Worm (Caenorhabditis elegans): ENCODE results near the gene met-2.

The met-2 gene

DNA sequence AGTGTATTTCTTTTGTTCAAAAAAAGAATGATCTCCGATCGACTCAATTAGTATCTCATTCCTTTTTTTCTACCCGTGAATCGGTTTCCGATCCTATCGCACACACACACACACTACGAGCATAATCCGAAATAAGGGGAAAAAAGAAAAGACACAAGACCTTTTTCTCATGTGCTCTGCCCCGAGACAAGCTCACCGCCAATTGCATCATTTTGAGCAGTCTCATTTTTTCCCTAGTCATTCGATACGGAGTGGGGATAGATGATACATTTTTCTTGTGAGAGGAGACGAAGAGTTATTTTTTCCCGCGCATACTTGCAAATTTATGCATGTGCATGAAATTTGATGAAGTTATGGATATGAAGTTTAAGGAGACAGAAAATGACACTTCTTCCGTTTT, 17.2 kb downstream of the met-2 start:
- peak; percentile 71 for TF ChIP-seq nfya-1 (tag; optimal IDR thresholded peaks at IDR 0.05; ENCODE audit: insufficient read depth)
- no peak for TF ChIP-seq elt-1 (tag; optimal IDR thresholded peaks at IDR 0.05)
- TF ChIP-seq snpc-4 (tag; optimal IDR thresholded peaks at IDR 0.05): no peak
- TF ChIP-seq tbx-2 (tag; optimal IDR thresholded peaks at IDR 0.05): peak; percentile 10
- peak; percentile 29 for TF ChIP-seq fkh-10 (GFP tag; optimal IDR thresholded peaks at IDR 0.05)
- TF ChIP-seq hmg-11 (tag; optimal IDR thresholded peaks at IDR 0.05): peak; percentile 38
- TF ChIP-seq lin-39 (tag; optimal IDR thresholded peaks at IDR 0.05): peak; percentile 50

DNA sequence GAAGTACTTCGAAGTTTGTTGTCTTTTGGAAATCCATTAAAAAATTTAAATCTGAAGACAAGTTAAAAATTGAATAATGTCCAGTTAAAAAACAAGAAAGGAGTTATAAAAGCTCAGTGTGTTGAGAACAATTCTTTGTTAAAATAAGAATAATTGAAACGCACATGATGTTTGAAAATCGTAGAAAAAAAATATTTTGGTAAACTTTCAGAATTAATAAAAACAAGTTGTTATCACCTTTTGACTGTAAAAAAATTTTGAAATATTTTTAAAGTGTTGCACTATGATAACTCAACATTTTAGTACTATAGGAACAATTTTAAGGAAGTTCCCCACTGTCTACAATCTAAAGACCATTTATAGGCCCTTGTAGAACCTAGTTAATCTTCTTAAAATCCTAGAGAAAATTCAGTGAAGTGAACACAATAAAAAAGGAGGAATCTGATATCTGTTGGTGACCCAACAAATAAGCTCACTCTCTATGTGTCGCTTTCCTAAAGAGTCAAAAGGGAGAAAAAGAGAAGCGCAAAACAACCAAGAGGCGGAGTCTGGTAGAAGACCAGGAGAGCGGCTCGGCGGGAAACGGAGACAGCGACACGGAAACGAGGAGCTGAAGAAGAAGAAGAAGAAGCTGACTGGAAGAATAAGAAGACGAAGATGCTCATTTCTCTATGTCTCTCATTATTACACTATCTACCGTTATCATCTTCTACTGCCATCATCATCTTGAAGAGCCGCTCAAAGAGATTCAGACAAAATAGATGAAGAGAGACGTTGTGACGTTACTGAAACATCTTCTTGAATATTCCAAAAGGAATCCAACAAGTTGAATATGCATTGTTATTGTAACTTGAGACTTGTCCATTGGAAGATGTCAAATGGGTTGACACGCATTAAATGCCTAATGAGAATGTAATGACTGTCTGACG, 19.5 kb downstream of the met-2 start, which contains the start of gene ZK353.10:
Gene ZK353.10, minus strand, starts transcription at position 51 of the 929 bp plus-strand sequence.
- TF ChIP-seq lin-15B (tag; optimal IDR thresholded peaks at IDR 0.05) (peak; percentile 7), skn-1 (tag; optimal IDR thresholded peaks at IDR 0.05) (peak; percentile 39), lin-39 (tag; optimal IDR thresholded peaks at IDR 0.05) (peak; percentile 10), unc-39 (tag; optimal IDR thresholded peaks at IDR 0.05) (no peak)

DNA sequence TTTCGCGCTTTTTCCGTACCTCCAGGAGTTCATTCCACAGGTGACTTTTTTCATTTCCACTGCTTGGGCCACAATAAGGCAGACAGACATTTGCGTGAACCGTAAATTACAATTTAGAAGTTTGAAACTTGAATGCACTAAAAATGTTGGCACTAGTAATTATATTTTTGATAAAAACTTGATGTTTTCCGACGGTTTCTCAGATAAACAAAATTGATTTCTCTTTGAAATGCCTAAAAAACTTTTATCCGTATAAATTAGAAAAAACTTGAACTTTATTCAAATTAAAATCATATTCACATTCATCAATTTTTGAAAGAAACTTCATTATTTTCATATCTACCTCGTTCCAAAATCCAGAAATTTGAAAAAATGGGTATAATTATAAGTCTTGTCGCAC, 20.6 kb downstream of the met-2 start, which contains the start of gene ZK353.3:
Gene ZK353.3, plus strand, starts transcription at position 301 of the 400 bp plus-strand sequence.
- TF ChIP-seq nhr-77 (tag; optimal IDR thresholded peaks at IDR 0.05): no peak
- TF ChIP-seq elt-3 (tag; optimal IDR thresholded peaks at IDR 0.05): no peak
- TF ChIP-seq snpc-4 (tag; optimal IDR thresholded peaks at IDR 0.05): no peak
- no peak for TF ChIP-seq nhr-237 (tag; optimal IDR thresholded peaks at IDR 0.05)
- no peak for TF ChIP-seq nhr-76 (tag; optimal IDR thresholded peaks at IDR 0.05)
- TF ChIP-seq elt-2 (tag; optimal IDR thresholded peaks at IDR 0.05): no peak
- no peak for TF ChIP-seq ztf-11 (tag; optimal IDR thresholded peaks at IDR 0.05)
- TF ChIP-seq pha-4 (tag; optimal IDR thresholded peaks at IDR 0.05): no peak
- no peak for TF ChIP-seq nhr-23 (tag; optimal IDR thresholded peaks at IDR 0.05)
- TF ChIP-seq egl-27 (tag; optimal IDR thresholded peaks at IDR 0.05): no peak
- no peak for TF ChIP-seq lin-39 (tag; optimal IDR thresholded peaks at IDR 0.05)
- TF ChIP-seq nfya-1 (tag; optimal IDR thresholded peaks at IDR 0.05; ENCODE audit: insufficient read depth): no peak
- no peak for TF ChIP-seq nhr-43 (tag; optimal IDR thresholded peaks at IDR 0.05; ENCODE audit: poor library complexity, severe bottlenecking)
- no peak for TF ChIP-seq lsy-12 (tag; optimal IDR thresholded peaks at IDR 0.05)
- TF ChIP-seq mdl-1 (tag; optimal IDR thresholded peaks at IDR 0.05): no peak
- TF ChIP-seq hmg-11 (tag; optimal IDR thresholded peaks at IDR 0.05): no peak
- no peak for TF ChIP-seq ceh-9 (tag; optimal IDR thresholded peaks at IDR 0.05)

DNA sequence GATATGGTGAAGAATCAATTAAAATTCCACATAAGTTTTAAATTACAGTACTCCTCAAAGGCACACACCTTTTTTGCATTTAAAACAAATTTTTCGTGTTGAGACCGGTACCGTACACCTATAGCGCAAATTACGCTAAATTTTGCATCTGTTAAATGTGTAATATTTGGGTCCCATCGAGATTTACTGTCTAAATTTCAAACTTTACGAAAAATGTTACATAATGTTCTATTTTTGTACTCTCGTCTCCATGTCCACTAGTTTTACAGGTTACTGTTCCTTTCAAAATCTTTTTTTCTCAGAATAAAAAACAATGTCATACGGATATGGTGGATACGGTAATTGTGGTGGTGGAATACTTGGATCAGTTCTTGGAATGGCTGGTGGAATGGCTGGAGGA, 23.3 kb downstream of the met-2 start, which contains the start of gene ZK353.2:
Gene ZK353.2, plus strand, starts transcription at position 301 of the 400 bp plus-strand sequence.
- TF ChIP-seq ama-1 (optimal IDR thresholded peaks at IDR 0.05): no peak
- no peak for TF ChIP-seq egl-5 (tag; optimal IDR thresholded peaks at IDR 0.05)
- TF ChIP-seq lsy-12 (tag; optimal IDR thresholded peaks at IDR 0.05): no peak
- no peak for TF ChIP-seq nhr-67 (tag; optimal IDR thresholded peaks at IDR 0.05)
- TF ChIP-seq nhr-77 (tag; optimal IDR thresholded peaks at IDR 0.05): no peak
- TF ChIP-seq elt-2 (tag; optimal IDR thresholded peaks at IDR 0.05): no peak
- TF ChIP-seq aly-2 (tag; optimal IDR thresholded peaks at IDR 0.05): no peak

DNA sequence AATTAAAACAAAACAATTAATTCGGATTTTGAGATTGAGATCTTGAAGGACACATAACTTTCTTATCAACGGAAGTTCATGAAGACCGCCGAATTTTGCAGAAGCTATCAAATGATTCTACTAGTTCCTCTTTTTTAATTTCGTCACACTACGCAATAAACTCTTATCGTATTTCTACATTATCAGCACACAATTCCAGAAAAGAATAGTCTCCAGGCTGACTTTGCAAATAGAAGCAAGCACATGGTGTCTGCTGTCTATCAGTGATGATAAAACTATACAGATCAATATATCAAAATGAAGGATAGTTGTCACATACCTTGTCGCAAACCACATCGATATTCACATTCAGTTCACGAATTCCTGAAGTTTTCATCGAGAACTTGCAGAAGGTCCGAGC, 25.4 kb downstream of the met-2 start:
- TF ChIP-seq skn-1 (tag; optimal IDR thresholded peaks at IDR 0.05) (peak; percentile 13), nfya-1 (tag; optimal IDR thresholded peaks at IDR 0.05; ENCODE audit: insufficient read depth) (peak; percentile 5), sea-2 (GFP tag; optimal IDR thresholded peaks at IDR 0.05) (no peak), elt-2 (tag; optimal IDR thresholded peaks at IDR 0.05) (peak; percentile 95), jun-1 (tag; optimal IDR thresholded peaks at IDR 0.05) (peak; percentile 60), nhr-28 (tag; optimal IDR thresholded peaks at IDR 0.05) (no peak), pqm-1 (tag; optimal IDR thresholded peaks at IDR 0.05) (peak; percentile 94), pha-4 (tag; optimal IDR thresholded peaks at IDR 0.05) (peak; percentile 53)
